Worm (Caenorhabditis elegans) whole organism, L2 larva: Measurements from ENCODE around the gene ugt-10.

Experiments
- aly-2 ChIP-seq: fragments of 150-350 bp; optimal IDR thresholded peaks from 2 replicates; lab custom pipeline; 2014; ENCODE audit warnings: missing biosample characterization, missing genetic modification characterization
- ama-1 ChIP-seq: fragments of 150-350 bp; optimal IDR thresholded peaks from 2 replicates; lab custom pipeline; 2018; ENCODE audit warnings: inconsistent platforms
- blmp-1 ChIP-seq: sonication (generic microtip); optimal IDR thresholded peaks from 2 replicates; lab custom pipeline; 2017; ENCODE audit warnings: missing genetic modification characterization, mild to moderate bottlenecking, missing compliant biosample characterization, antibody characterized with exemption, moderate library complexity; ENCODE audit not compliant: insufficient read depth
- elt-3 ChIP-seq: sonication (generic microtip); optimal IDR thresholded peaks from 2 replicates; lab custom pipeline; 2017; ENCODE audit warnings: missing biosample characterization, missing genetic modification characterization
- lin-13 ChIP-seq: fragments of 150-350 bp; optimal IDR thresholded peaks from 2 replicates; lab custom pipeline; 2014; ENCODE audit warnings: missing biosample characterization, missing genetic modification reagents, missing genetic modification characterization
- nhr-10 ChIP-seq: sonication (generic microtip); optimal IDR thresholded peaks from 2 replicates; lab custom pipeline; 2017; ENCODE audit warnings: missing biosample characterization, missing genetic modification characterization
- nhr-11 ChIP-seq: fragments of 150-350 bp; optimal IDR thresholded peaks from 2 replicates; lab custom pipeline; 2014; ENCODE audit warnings: missing biosample characterization, missing genetic modification characterization
- nhr-237 ChIP-seq: fragments of 150-350 bp; optimal IDR thresholded peaks from 2 replicates; lab custom pipeline; 2014; ENCODE audit warnings: missing biosample characterization, missing genetic modification characterization
- snpc-4 ChIP-seq: fragments of 150-350 bp; optimal IDR thresholded peaks from 2 replicates; lab custom pipeline; 2014; ENCODE audit warnings: missing biosample characterization, missing genetic modification characterization
- unc-62 ChIP-seq: fragments of 150-350 bp; optimal IDR thresholded peaks from 2 replicates; lab custom pipeline; 2014; ENCODE audit warnings: missing biosample characterization, missing genetic modification reagents, missing genetic modification characterization

ce11 chrV:4908591-4908990, 8.7 kb upstream of the ugt-10 start, which contains the start of gene ugt-13:
- TF ChIP-seq nhr-11 (tag; lab: Kevin White, UChicago): no peak
- TF ChIP-seq snpc-4 (tag; lab: Kevin White, UChicago): no peak
- TF ChIP-seq nhr-237 (tag; lab: Kevin White, UChicago): no peak
- no peak for TF ChIP-seq ama-1
- no peak for TF ChIP-seq nhr-10
- no peak for TF ChIP-seq lin-13 (GFP tag; lab: Kevin White, UChicago)
- TF ChIP-seq blmp-1 (tag; lab: Kevin White, UChicago): no peak
- no peak for TF ChIP-seq elt-3 (tag; lab: Kevin White, UChicago)
- TF ChIP-seq aly-2 (tag; lab: Kevin White, UChicago): no peak
- no peak for TF ChIP-seq unc-62 (GFP tag; lab: Kevin White, UChicago)
